Fruit fly (Drosophila melanogaster): ENCODE measurements around the gene CG32095.

The CG32095 gene

DNA sequence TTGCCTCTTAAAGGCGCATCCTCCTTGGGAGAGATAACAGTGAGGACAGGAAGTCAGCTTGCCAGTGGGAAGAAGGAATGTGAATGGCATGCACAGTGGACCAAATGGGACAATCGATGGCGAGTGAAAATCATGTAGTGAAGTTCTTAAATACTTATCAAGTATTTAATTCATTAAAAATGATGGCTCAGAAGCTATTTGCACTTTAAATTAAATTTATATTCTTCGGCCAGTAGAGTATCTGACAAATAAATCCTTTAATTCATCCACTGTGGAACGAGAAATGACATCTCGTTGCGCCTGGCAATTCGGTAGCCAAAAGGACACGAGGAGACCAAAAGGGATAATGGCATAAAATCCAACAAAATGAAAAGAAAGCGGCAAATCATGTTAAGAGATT lies 43.8 kb upstream of the CG32095 start:
- TF ChIP-seq fd85E (GFP tag; optimal IDR thresholded peaks at IDR 0.05) (no peak), Eip78C (GFP tag) (peak; percentile 60), Met (GFP tag; optimal IDR thresholded peaks at IDR 0.05) (peak; percentile 14), esn (GFP tag; optimal IDR thresholded peaks at IDR 0.05) (peak; percentile 1), spab (GFP tag; optimal IDR thresholded peaks at IDR 0.05) (no peak), svp (GFP tag) (peak; percentile 46)

- peak; percentile 16 for TF ChIP-seq CG10631 (GFP tag; optimal IDR thresholded peaks at IDR 0.05)
- TF ChIP-seq Sox15 (GFP tag; optimal IDR thresholded peaks at IDR 0.05), result no peak
- peak; percentile 34 for TF ChIP-seq Ets96B (tag; optimal IDR thresholded peaks at IDR 0.05)
- peak in 1 of 2 experiments; percentile 36 for TF ChIP-seq ss (GFP tag; optimal IDR thresholded peaks at IDR 0.05)
- peak; percentile 11 for TF ChIP-seq CG32006 (GFP tag; optimal IDR thresholded peaks at IDR 0.05)
- TF ChIP-seq esn (GFP tag; optimal IDR thresholded peaks at IDR 0.05), result no peak
- TF ChIP-seq Eip78C (GFP tag), result peak; percentile 46
- TF ChIP-seq dsx (GFP tag; optimal IDR thresholded peaks at IDR 0.05; ENCODE audit: poor library complexity, severe bottlenecking), result peak; percentile 8
- TF ChIP-seq svp (GFP tag), result peak; percentile 43
- no peak for TF ChIP-seq Hr39 (GFP tag; optimal IDR thresholded peaks at IDR 0.05)
- TF ChIP-seq CG6808 (GFP tag; optimal IDR thresholded peaks at IDR 0.05), result peak; percentile 13
These were observed 38.1 kb upstream of the CG32095 start for dm6 chr3L:11863587-11863986.

DNA sequence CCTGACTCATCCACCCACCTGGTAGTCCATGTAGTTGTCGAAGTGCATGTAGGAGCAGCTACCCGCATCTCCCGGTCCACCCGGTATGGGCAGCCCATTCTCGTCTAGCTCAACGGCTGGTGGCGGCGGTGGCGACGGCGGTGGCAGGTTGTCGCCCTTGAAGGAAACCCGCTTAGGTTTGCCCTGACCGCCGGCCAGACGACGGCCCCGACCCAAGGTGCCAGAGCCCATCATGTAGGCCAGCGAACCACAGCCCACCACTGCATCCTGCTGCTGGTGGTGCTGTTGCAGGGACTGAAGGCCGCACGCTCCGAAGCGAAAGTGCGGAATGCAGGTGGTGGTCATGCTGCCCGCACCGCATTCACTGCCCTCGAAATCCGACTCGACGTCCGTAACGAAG lies 36.7 kb upstream of the CG32095 start:
- TF ChIP-seq CG34406 (GFP tag; optimal IDR thresholded peaks at IDR 0.05) (no peak), Eip93F (GFP tag; optimal IDR thresholded peaks at IDR 0.05) (no peak), net (GFP tag; optimal IDR thresholded peaks at IDR 0.05) (no peak), CG4318 (GFP tag; optimal IDR thresholded peaks at IDR 0.05) (no peak), acj6 (GFP tag; optimal IDR thresholded peaks at IDR 0.05) (no peak), CG11294 (GFP tag; IDR thresholded peaks at IDR 0.05) (no peak), esn (GFP tag; optimal IDR thresholded peaks at IDR 0.05) (no peak), Hr38 (GFP tag; optimal IDR thresholded peaks at IDR 0.05) (no peak)

- TF ChIP-seq CG31627 (GFP tag; optimal IDR thresholded peaks at IDR 0.05) (no peak), svp (GFP tag) (peak; percentile 50), Eip78C (GFP tag) (peak; percentile 19)
These were observed 33.2 kb upstream of the CG32095 start for dm6 chr3L:11858745-11859144.

DNA sequence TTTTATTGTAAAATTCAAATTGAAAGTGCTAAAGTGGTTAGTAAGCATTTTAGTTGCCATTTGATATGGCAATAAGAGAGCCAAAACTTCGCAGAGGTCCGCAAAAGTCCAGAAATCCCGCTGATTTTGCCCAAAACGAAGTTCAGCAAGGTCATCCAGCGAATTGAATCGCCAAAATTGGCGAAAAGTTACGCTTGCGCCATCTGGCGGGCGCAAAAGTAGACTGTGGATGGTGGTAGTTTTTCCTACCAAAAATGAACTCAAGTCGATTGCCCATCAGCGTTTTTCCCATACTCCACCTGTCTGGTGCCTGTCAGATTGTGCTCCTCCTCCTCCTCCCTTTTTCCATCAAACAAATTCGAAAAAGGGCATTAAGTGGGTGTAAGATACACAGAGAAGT lies 27.4 kb upstream of the CG32095 start:
- TF ChIP-seq svp (GFP tag), result peak; percentile 2
- TF ChIP-seq CG3032 (tag; optimal IDR thresholded peaks at IDR 0.05), result no peak

- no peak for TF ChIP-seq CG6276 (GFP tag; optimal IDR thresholded peaks at IDR 0.05)
- TF ChIP-seq CG8632 (GFP tag; optimal IDR thresholded peaks at IDR 0.05), result no peak
- TF ChIP-seq net (GFP tag; optimal IDR thresholded peaks at IDR 0.05), result no peak
- TF ChIP-seq CG10669 (GFP tag; optimal IDR thresholded peaks at IDR 0.05), result no peak
These were observed 22.2 kb upstream of the CG32095 start, which contains the start of gene CG12521 for dm6 chr3L:11847703-11848102. Gene CG12521 (minus strand): TSS chr3L:11847803.

- no peak for TF ChIP-seq CG11902 (GFP tag; optimal IDR thresholded peaks at IDR 0.05)
- TF ChIP-seq Gug (GFP tag; IDR thresholded peaks at IDR 0.05), result no peak
- no peak for TF ChIP-seq CG3919 (GFP tag; optimal IDR thresholded peaks at IDR 0.05)
- no peak for TF ChIP-seq Eip93F (GFP tag; optimal IDR thresholded peaks at IDR 0.05)
- no peak for TF ChIP-seq CG6276 (GFP tag; optimal IDR thresholded peaks at IDR 0.05)
- TF ChIP-seq spab (GFP tag; optimal IDR thresholded peaks at IDR 0.05), result no peak
These were observed 11.1 kb upstream of the CG32095 start, which contains the start of gene CG43064 for dm6 chr3L:11836575-11837077. Gene CG43064 (minus strand): TSS chr3L:11836721.
